Fruit fly (Drosophila melanogaster) whole organism, prepupa: Measurements from ENCODE around the gene CG5412.
A peak's percentile ranks its signal among the peaks of the same experiment; 100 is the strongest.

Experiments used
- Blimp-1 ChIP-seq: fragments of 200-800 bp; sonication (Bioruptor generic); optimal IDR thresholded peaks from 3 replicates; lab custom pipeline; 2017; ENCODE audit warnings: missing biosample characterization, missing genetic modification characterization, mild to moderate bottlenecking, moderate library complexity, missing genetic modification reagents
- CG10631 ChIP-seq: fragments of 200-800 bp; sonication (Bioruptor generic); optimal IDR thresholded peaks from 2 replicates; lab custom pipeline; 2016; ENCODE audit warnings: missing biosample characterization, missing genetic modification characterization
- CG10669 ChIP-seq: fragments of 200-800 bp; sonication (Bioruptor generic); optimal IDR thresholded peaks from 3 replicates; lab custom pipeline; 2018; ENCODE audit warnings: missing biosample characterization, mild to moderate bottlenecking, missing genetic modification characterization, moderate library complexity
- CG11294 ChIP-seq: fragments of 200-800 bp; sonication (Bioruptor generic); IDR thresholded peaks from 2 replicates; pipeline ENCODE4 v1.3.6; 2022; ENCODE audit warnings: missing biosample characterization, missing genetic modification characterization
- CG11762 ChIP-seq: fragments of 200-800 bp; sonication (Bioruptor generic); optimal IDR thresholded peaks from 3 replicates; lab custom pipeline; 2016; ENCODE audit warnings: missing biosample characterization, missing genetic modification characterization; ENCODE audit not compliant: insufficient read depth
- CG11902 ChIP-seq: fragments of 200-800 bp; sonication (Bioruptor generic); optimal IDR thresholded peaks from 3 replicates; lab custom pipeline; 2016; ENCODE audit warnings: missing biosample characterization, missing genetic modification characterization
- CG1621 ChIP-seq: fragments of 200-800 bp; sonication (Bioruptor generic); optimal IDR thresholded peaks from 3 replicates; lab custom pipeline; 2018; ENCODE audit warnings: missing biosample characterization, mild to moderate bottlenecking, missing genetic modification characterization
- CG3032 ChIP-seq: fragments of 200-800 bp; optimal IDR thresholded peaks from 2 replicates; lab custom pipeline; 2019; ENCODE audit warnings: missing biosample characterization, mild to moderate bottlenecking, missing genetic modification characterization, moderate library complexity
- CG31627 ChIP-seq: fragments of 200-800 bp; sonication (Bioruptor generic); optimal IDR thresholded peaks from 3 replicates; lab custom pipeline; 2016; ENCODE audit warnings: missing biosample characterization, missing genetic modification characterization
- CG32006 ChIP-seq: fragments of 200-800 bp; sonication (Bioruptor generic); optimal IDR thresholded peaks from 3 replicates; lab custom pipeline; 2017; ENCODE audit warnings: missing biosample characterization, mild to moderate bottlenecking, missing genetic modification characterization
- CG34406 ChIP-seq: fragments of 200-800 bp; sonication (Bioruptor generic); optimal IDR thresholded peaks from 3 replicates; lab custom pipeline; 2016; ENCODE audit warnings: missing biosample characterization, missing genetic modification characterization
- CG4318 ChIP-seq: fragments of 200-800 bp; sonication (Bioruptor generic); optimal IDR thresholded peaks from 3 replicates; lab custom pipeline; 2017; ENCODE audit warnings: missing biosample characterization, mild to moderate bottlenecking, missing genetic modification characterization
- CG6808 ChIP-seq: fragments of 200-800 bp; sonication (Bioruptor generic); optimal IDR thresholded peaks from 3 replicates; lab custom pipeline; 2017; ENCODE audit warnings: missing biosample characterization, missing genetic modification characterization, mild to moderate bottlenecking, moderate library complexity, missing genetic modification reagents
- CG6854 ChIP-seq: fragments of 200-800 bp; sonication (Bioruptor generic); optimal IDR thresholded peaks from 2 replicates; lab custom pipeline; 2017; ENCODE audit warnings: missing biosample characterization, mild to moderate bottlenecking, missing genetic modification characterization
- CG8632 ChIP-seq: fragments of 200-800 bp; sonication (Bioruptor generic); optimal IDR thresholded peaks from 3 replicates; lab custom pipeline; 2016; ENCODE audit warnings: missing biosample characterization, missing genetic modification characterization
- CG9139 ChIP-seq: fragments of 200-800 bp; sonication (Bioruptor generic); optimal IDR thresholded peaks from 3 replicates; lab custom pipeline; 2017; ENCODE audit warnings: missing biosample characterization, mild to moderate bottlenecking, missing genetic modification characterization
- Eip75B ChIP-seq: fragments of 200-800 bp; sonication (Bioruptor generic); optimal IDR thresholded peaks from 3 replicates; lab custom pipeline; 2016; ENCODE audit warnings: missing biosample characterization, missing genetic modification characterization
- Eip78C ChIP-seq: fragments of 200-800 bp; sonication (Bioruptor generic); peaks from one replicate; lab custom pipeline; 2016; ENCODE audit warnings: missing biosample characterization, missing genetic modification characterization
- Hr4 ChIP-seq: fragments of 200-800 bp; sonication (Bioruptor generic); optimal IDR thresholded peaks from 3 replicates; lab custom pipeline; 2016; ENCODE audit warnings: missing biosample characterization, missing genetic modification characterization
- Lpt ChIP-seq: fragments of 200-800 bp; sonication (Bioruptor generic); optimal IDR thresholded peaks from 3 replicates; lab custom pipeline; 2016; ENCODE audit warnings: missing biosample characterization, missing genetic modification characterization
- Smox ChIP-seq: fragments of 200-800 bp; sonication (Bioruptor generic); optimal IDR thresholded peaks from 3 replicates; lab custom pipeline; 2016; ENCODE audit warnings: missing biosample characterization, missing genetic modification characterization
- Sox14 ChIP-seq: fragments of 200-800 bp; sonication (Bioruptor generic); optimal IDR thresholded peaks from 3 replicates; lab custom pipeline; 2016; ENCODE audit warnings: missing biosample characterization, missing genetic modification characterization
- Sox15 ChIP-seq: fragments of 200-800 bp; sonication (Bioruptor generic); optimal IDR thresholded peaks from 3 replicates; lab custom pipeline; 2016; ENCODE audit warnings: missing biosample characterization, missing genetic modification characterization
- achi ChIP-seq: fragments of 200-800 bp; sonication (Bioruptor generic); optimal IDR thresholded peaks from 3 replicates; lab custom pipeline; 2016; ENCODE audit warnings: missing biosample characterization, missing genetic modification characterization
- acj6 ChIP-seq: fragments of 200-800 bp; sonication (Bioruptor generic); optimal IDR thresholded peaks from 3 replicates; lab custom pipeline; 2016; ENCODE audit warnings: missing biosample characterization, missing genetic modification characterization
- cyc ChIP-seq: fragments of 200-800 bp; sonication (Bioruptor generic); optimal IDR thresholded peaks from 3 replicates; lab custom pipeline; 2016; ENCODE audit warnings: missing biosample characterization, missing genetic modification characterization
- dac ChIP-seq: fragments of 200-800 bp; sonication (Bioruptor generic); optimal IDR thresholded peaks from 2 replicates; lab custom pipeline; 2017; ENCODE audit warnings: missing biosample characterization, mild to moderate bottlenecking, missing genetic modification characterization
- dsx ChIP-seq: fragments of 200-800 bp; optimal IDR thresholded peaks from 3 replicates; lab custom pipeline; 2019; ENCODE audit warnings: missing biosample characterization, mild to moderate bottlenecking, missing genetic modification characterization, moderate library complexity; ENCODE audit not compliant: poor library complexity, severe bottlenecking
- eg ChIP-seq: fragments of 200-800 bp; sonication (Bioruptor generic); IDR thresholded peaks from 3 replicates; pipeline ENCODE4 v1.3.6; 2022; ENCODE audit warnings: missing biosample characterization, missing genetic modification characterization
- esn ChIP-seq: fragments of 200-800 bp; sonication (Bioruptor generic); optimal IDR thresholded peaks from 2 replicates; lab custom pipeline; 2016; ENCODE audit warnings: missing biosample characterization, mild to moderate bottlenecking, missing genetic modification characterization, moderate library complexity
- fd59A ChIP-seq: fragments of 200-800 bp; sonication (Bioruptor generic); optimal IDR thresholded peaks from 2 replicates; lab custom pipeline; 2017; ENCODE audit warnings: missing biosample characterization, mild to moderate bottlenecking, missing genetic modification characterization, missing genetic modification reagents
- fd85E ChIP-seq: fragments of 200-800 bp; sonication (Bioruptor generic); optimal IDR thresholded peaks from 3 replicates; lab custom pipeline; 2016; ENCODE audit warnings: missing biosample characterization, missing genetic modification characterization
- fkh ChIP-seq: fragments of 200-800 bp; sonication (Bioruptor generic); optimal IDR thresholded peaks from 3 replicates; lab custom pipeline; 2017; ENCODE audit warnings: missing biosample characterization, mild to moderate bottlenecking, missing genetic modification characterization, moderate library complexity
- lz ChIP-seq: fragments of 200-800 bp; sonication (Bioruptor generic); optimal IDR thresholded peaks from 3 replicates; lab custom pipeline; 2016; ENCODE audit warnings: missing biosample characterization, missing genetic modification characterization
- net ChIP-seq: fragments of 200-800 bp; sonication (Bioruptor generic); optimal IDR thresholded peaks from 3 replicates; lab custom pipeline; 2016; ENCODE audit warnings: missing biosample characterization, missing genetic modification characterization
- pdm3 ChIP-seq: fragments of 200-800 bp; sonication (Bioruptor generic); optimal IDR thresholded peaks from 3 replicates; lab custom pipeline; 2016; ENCODE audit warnings: missing biosample characterization, missing genetic modification characterization
- spab ChIP-seq: fragments of 200-800 bp; sonication (Bioruptor generic); optimal IDR thresholded peaks from 2 replicates; lab custom pipeline; 2017; ENCODE audit warnings: missing biosample characterization, mild to moderate bottlenecking, missing genetic modification characterization, missing genetic modification reagents
- svp ChIP-seq: fragments of 200-800 bp; sonication (Bioruptor generic); peaks from one replicate; lab custom pipeline; 2016; ENCODE audit warnings: missing biosample characterization, missing genetic modification characterization
- vri ChIP-seq: fragments of 200-800 bp; sonication (Bioruptor generic); optimal IDR thresholded peaks from 3 replicates; lab custom pipeline; 2016; ENCODE audit warnings: missing biosample characterization, mild to moderate bottlenecking, missing genetic modification characterization

CG5412 gene

dm6 chr3R:20579816-20580215, 3.0 kb downstream of the CG5412 start, which contains the start of the genes EloB and Srp14 (continued):
- TF ChIP-seq net (no peak), dsx (peak; percentile 69), fd59A (GFP tag; lab: Kevin White, UChicago) (peak; percentile 1), CG4318 (no peak), CG32006 (GFP tag; lab: Kevin White, UChicago) (no peak), Hr4 (GFP tag; lab: Kevin White, UChicago) (no peak), Smox (no peak), esn (GFP tag; lab: Kevin White, UChicago) (peak; percentile 89), pdm3 (GFP tag; lab: Kevin White, UChicago) (no peak), Eip78C (GFP tag; lab: Kevin White, UChicago) (peak; percentile 93), acj6 (GFP tag; lab: Kevin White, UChicago) (peak; percentile 85), CG11762 (GFP tag; lab: Kevin White, UChicago) (peak; percentile 44), vri (GFP tag; lab: Kevin White, UChicago) (no peak), fkh (GFP tag; lab: Kevin White, UChicago) (peak; percentile 59), fd85E (GFP tag; lab: Kevin White, UChicago) (no peak), spab (GFP tag; lab: Kevin White, UChicago) (no peak), achi (GFP tag; lab: Kevin White, UChicago) (peak; percentile 100), CG1621 (tag; lab: Kevin White, UChicago) (peak; percentile 47), Lpt (peak; percentile 32), Blimp-1 (GFP tag; lab: Kevin White, UChicago) (peak; percentile 31), CG10669 (GFP tag; lab: Kevin White, UChicago) (no peak), svp (GFP tag; lab: Kevin White, UChicago) (peak; percentile 96), CG31627 (GFP tag; lab: Kevin White, UChicago) (peak; percentile 79), CG6854 (GFP tag; lab: Kevin White, UChicago) (no peak), CG8632 (GFP tag; lab: Kevin White, UChicago) (peak; percentile 55), Sox14 (peak; percentile 86), Eip75B (GFP tag; lab: Kevin White, UChicago) (peak; percentile 74), CG9139 (GFP tag; lab: Kevin White, UChicago) (no peak), Sox15 (GFP tag; lab: Kevin White, UChicago) (peak; percentile 52), CG11902 (peak; percentile 61), eg (GFP tag; lab: Robert Waterston, UW) (peak; percentile 80), dac (GFP tag; lab: Kevin White, UChicago) (no peak), CG3032 (tag; lab: Kevin White, UChicago) (peak; percentile 82), CG11294 (no peak), cyc (peak; percentile 81), CG6808 (GFP tag; lab: Kevin White, UChicago) (no peak), lz (peak; percentile 84)

dm6 chr3R:20581376-20581775, 4.5 kb downstream of the CG5412 start, which contains the start of gene CG34008:
TSS of gene CG34008 (minus strand) at chr3R:20581522.
- TF ChIP-seq CG34406 (GFP tag; lab: Kevin White, UChicago): no peak

- TF ChIP-seq Sox14 (peak; percentile 64), CG10631 (GFP tag; lab: Kevin White, UChicago) (no peak), CG6854 (GFP tag; lab: Kevin White, UChicago) (peak; percentile 14), Eip78C (GFP tag; lab: Kevin White, UChicago) (peak; percentile 30)
These were observed 8.7 kb downstream of the CG5412 start, which contains the start of gene CG16953 for dm6 chr3R:20585566-20585965. TSS of gene CG16953 (minus strand) at chr3R:20585833.
